Fruit fly (Drosophila melanogaster): ENCODE results near the gene CG17233.

DNA sequence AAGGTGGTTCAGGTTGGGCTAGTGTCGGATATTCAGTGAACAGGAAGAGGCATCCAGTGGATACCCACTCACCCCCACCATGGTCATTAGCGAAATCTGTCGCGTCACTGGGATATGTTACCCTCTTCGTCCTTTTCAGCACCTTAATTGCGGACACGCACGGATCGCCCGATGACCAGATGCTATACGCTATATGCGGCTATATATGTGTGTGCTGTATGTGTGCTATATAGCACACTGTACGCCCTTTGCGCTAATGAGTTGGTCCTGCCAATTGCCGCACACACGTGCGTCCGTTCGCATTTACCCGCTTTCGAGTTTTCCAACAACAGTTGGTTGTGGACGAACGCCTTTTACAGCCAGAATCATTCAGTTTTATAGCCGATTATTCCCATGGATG is 39.6 kb upstream of the CG17233 start:
- no peak for TF ChIP-seq N (GFP tag; optimal IDR thresholded peaks at IDR 0.05)
- no peak for TF ChIP-seq pan (optimal IDR thresholded peaks at IDR 0.05)
- no peak for TF ChIP-seq psq (GFP tag; optimal IDR thresholded peaks at IDR 0.05)
- TF ChIP-seq Dfd (GFP tag; optimal IDR thresholded peaks at IDR 0.05), result no peak
- no peak for TF ChIP-seq fru (GFP tag; optimal IDR thresholded peaks at IDR 0.05)
- no peak for TF ChIP-seq tai (GFP tag; optimal IDR thresholded peaks at IDR 0.05)
- no peak for TF ChIP-seq OdsH (GFP tag; optimal IDR thresholded peaks at IDR 0.05)
- TF ChIP-seq Myc (optimal IDR thresholded peaks at IDR 0.05), result no peak
- TF ChIP-seq h (GFP tag; optimal IDR thresholded peaks at IDR 0.05), result no peak
- no peak for TF ChIP-seq usp (GFP tag; optimal IDR thresholded peaks at IDR 0.05)
- TF ChIP-seq sv (GFP tag; optimal IDR thresholded peaks at IDR 0.05), result no peak
- TF ChIP-seq CG32264 (GFP tag; optimal IDR thresholded peaks at IDR 0.05), result no peak
- TF ChIP-seq CrebA (GFP tag; optimal IDR thresholded peaks at IDR 0.05; ENCODE audit: borderline replicate concordance), result no peak
- no peak for TF ChIP-seq dmrt93B (GFP tag; optimal IDR thresholded peaks at IDR 0.05)
